Fruit fly (Drosophila melanogaster) whole organism, pupa: Measurements from ENCODE around the gene RpS10a.

Experiments
- CG10348 ChIP-seq: fragments of 200-800 bp; sonication (Bioruptor generic); IDR thresholded peaks from 2 replicates; pipeline ENCODE4 v1.3.6; 2022; ENCODE audit warnings: missing biosample characterization, missing genetic modification characterization
- CG12605 ChIP-seq: fragments of 200-800 bp; sonication (Bioruptor generic); IDR thresholded peaks from 2 replicates; pipeline ENCODE4 v1.3.6; 2022; ENCODE audit warnings: missing biosample characterization, missing genetic modification characterization
- CG13204 ChIP-seq: fragments of 200-800 bp; sonication (Bioruptor generic); optimal IDR thresholded peaks from 2 replicates; lab custom pipeline; 2018; ENCODE audit warnings: missing biosample characterization, mild to moderate bottlenecking, missing genetic modification characterization, moderate library complexity
- CG14655 ChIP-seq: fragments of 200-800 bp; sonication (Bioruptor generic); optimal IDR thresholded peaks from 3 replicates; lab custom pipeline; 2017; ENCODE audit warnings: mild to moderate bottlenecking, missing biosample characterization, missing genetic modification reagents, missing genetic modification characterization
- CG15710 ChIP-seq: fragments of 200-800 bp; sonication (Bioruptor generic); optimal IDR thresholded peaks from 2 replicates; lab custom pipeline; 2018; ENCODE audit warnings: missing biosample characterization, mild to moderate bottlenecking, missing genetic modification characterization, moderate library complexity
- CG17806 ChIP-seq: fragments of 200-800 bp; sonication (Bioruptor generic); optimal IDR thresholded peaks from 2 replicates; lab custom pipeline; 2018; ENCODE audit warnings: missing biosample characterization, mild to moderate bottlenecking, missing genetic modification characterization, moderate library complexity
- CG32121 ChIP-seq: fragments of 200-800 bp; sonication (Bioruptor generic); IDR thresholded peaks from 2 replicates; pipeline ENCODE4 v1.3.6; 2022; ENCODE audit warnings: missing biosample characterization, missing genetic modification characterization
- CG34367 ChIP-seq: fragments of 200-800 bp; sonication (Bioruptor generic); optimal IDR thresholded peaks from 2 replicates; lab custom pipeline; 2018; ENCODE audit warnings: missing biosample characterization, mild to moderate bottlenecking, missing genetic modification characterization
- CG4496 ChIP-seq: fragments of 200-800 bp; sonication (Bioruptor generic); IDR thresholded peaks from 3 replicates; pipeline ENCODE4 v1.3.6; 2022; ENCODE audit warnings: missing biosample characterization, missing genetic modification characterization
- CG8159 ChIP-seq: fragments of 200-800 bp; sonication (Bioruptor generic); optimal IDR thresholded peaks from 3 replicates; lab custom pipeline; 2018; ENCODE audit warnings: missing biosample characterization, mild to moderate bottlenecking, missing genetic modification characterization, moderate library complexity
- CG8301 ChIP-seq: fragments of 200-800 bp; sonication (Bioruptor generic); optimal IDR thresholded peaks from 2 replicates; lab custom pipeline; 2018; ENCODE audit warnings: missing biosample characterization, mild to moderate bottlenecking, missing genetic modification characterization
- CG9948 ChIP-seq: fragments of 200-800 bp; sonication (Bioruptor generic); optimal IDR thresholded peaks from 2 replicates; lab custom pipeline; 2018; ENCODE audit warnings: missing biosample characterization, mild to moderate bottlenecking, missing genetic modification characterization, moderate library complexity
- D1 ChIP-seq: fragments of 200-800 bp; sonication (Bioruptor generic); optimal IDR thresholded peaks from 2 replicates; lab custom pipeline; 2018; ENCODE audit warnings: missing biosample characterization, mild to moderate bottlenecking, missing genetic modification characterization, moderate library complexity
- EcR ChIP-seq: fragments of 200-800 bp; sonication (Bioruptor generic); optimal IDR thresholded peaks from 3 replicates; lab custom pipeline; 2019; ENCODE audit warnings: missing biosample characterization, missing genetic modification characterization, mild to moderate bottlenecking, moderate library complexity, missing genetic modification reagents
- Ets98B ChIP-seq: fragments of 200-800 bp; sonication (Bioruptor generic); IDR thresholded peaks from 2 replicates; pipeline ENCODE4 v1.3.6; 2022; ENCODE audit warnings: missing biosample characterization, missing genetic modification characterization
- Pif1A ChIP-seq: fragments of 200-800 bp; sonication (Bioruptor generic); optimal IDR thresholded peaks from 3 replicates; lab custom pipeline; 2016; ENCODE audit warnings: missing biosample characterization, missing genetic modification characterization
- Pif1B ChIP-seq: fragments of 200-800 bp; sonication (Bioruptor generic); optimal IDR thresholded peaks from 3 replicates; lab custom pipeline; 2016; ENCODE audit warnings: missing biosample characterization, missing genetic modification characterization
- Snoo ChIP-seq: fragments of 200-800 bp; sonication (Bioruptor generic); optimal IDR thresholded peaks from 3 replicates; lab custom pipeline; 2017; ENCODE audit warnings: missing biosample characterization, mild to moderate bottlenecking, missing genetic modification characterization, inconsistent platforms
- fd96Ca ChIP-seq: fragments of 200-800 bp; sonication (Bioruptor generic); IDR thresholded peaks from 3 replicates; pipeline ENCODE4 v1.3.6; 2022; ENCODE audit warnings: missing biosample characterization, missing genetic modification characterization
- gl ChIP-seq: fragments of 200-800 bp; sonication (Bioruptor generic); optimal IDR thresholded peaks from 2 replicates; lab custom pipeline; 2018; ENCODE audit warnings: missing biosample characterization, mild to moderate bottlenecking, missing genetic modification characterization
- rn ChIP-seq: fragments of 200-800 bp; sonication (Bioruptor generic); IDR thresholded peaks from 2 replicates; pipeline ENCODE4 v1.3.6; 2022; ENCODE audit warnings: missing biosample characterization, missing genetic modification characterization

RpS10a gene

dm6 chr3R:27636010-27636584 lies 16.5 kb upstream of the RpS10a start, which contains the start of the genes CG5611 and Mtl:
Gene CG5611, minus strand, starts transcription at chr3R:27636060.
Gene Mtl, plus strand, starts transcription at chr3R:27636412.
- TF ChIP-seq CG9948, result peak; percentile 100
- TF ChIP-seq fd96Ca (GFP tag; lab: Robert Waterston, UW), result peak; percentile 99
- peak; percentile 100 for TF ChIP-seq Ets98B (GFP tag; lab: Robert Waterston, UW)
- peak; percentile 100 for TF ChIP-seq CG8301
- TF ChIP-seq D1 (tag; lab: Kevin White, UChicago), result peak; percentile 99
- peak; percentile 100 for TF ChIP-seq CG8159 (tag; lab: Kevin White, UChicago)
- peak; percentile 100 for TF ChIP-seq CG15710 (tag; lab: Kevin White, UChicago)
- peak; percentile 100 for TF ChIP-seq CG32121 (GFP tag; lab: Robert Waterston, UW)
- TF ChIP-seq CG13204 (GFP tag; lab: Kevin White, UChicago), result peak; percentile 97
- peak; percentile 99 for TF ChIP-seq CG10348
- TF ChIP-seq rn (GFP tag; lab: Robert Waterston, UW), result peak; percentile 100
- no peak for TF ChIP-seq EcR (GFP tag; lab: Kevin White, UChicago)
- TF ChIP-seq CG14655 (GFP tag; lab: Kevin White, UChicago), result peak; percentile 100
- TF ChIP-seq Snoo (tag; lab: Kevin White, UChicago), result peak; percentile 99
- peak; percentile 99 for TF ChIP-seq Pif1B (GFP tag; lab: Kevin White, UChicago)
- TF ChIP-seq gl (tag; lab: Kevin White, UChicago), result peak; percentile 98
- TF ChIP-seq CG12605, result peak; percentile 100
- TF ChIP-seq CG34367 (tag; lab: Kevin White, UChicago), result peak; percentile 99
- peak; percentile 100 for TF ChIP-seq CG4496 (GFP tag; lab: Robert Waterston, UW)
- peak; percentile 100 for TF ChIP-seq CG17806
- TF ChIP-seq Pif1A (GFP tag; lab: Kevin White, UChicago), result peak; percentile 99

DNA sequence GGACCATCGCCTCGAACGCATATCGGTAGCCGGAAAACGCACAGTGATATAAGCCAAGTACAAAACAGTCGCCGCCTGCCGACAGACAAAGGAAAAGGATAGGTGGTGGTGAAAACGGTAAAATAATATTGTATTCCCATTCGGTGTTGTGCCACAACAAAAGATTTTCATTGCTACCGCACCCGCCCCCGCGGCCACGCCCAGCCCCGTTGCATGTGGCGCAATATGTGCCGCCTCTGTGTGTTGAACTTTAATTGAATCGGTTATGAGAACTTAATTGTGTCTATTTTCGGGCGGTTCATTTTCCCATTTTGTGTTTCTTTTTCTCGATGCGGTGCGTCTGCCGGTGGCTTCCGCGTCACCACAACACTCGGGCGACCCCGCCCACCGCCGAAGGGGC lies 15.8 kb upstream of the RpS10a start:
- TF ChIP-seq CG34367 (tag; lab: Kevin White, UChicago) (no peak), fd96Ca (GFP tag; lab: Robert Waterston, UW) (no peak), CG8159 (tag; lab: Kevin White, UChicago) (no peak), D1 (tag; lab: Kevin White, UChicago) (no peak), CG14655 (GFP tag; lab: Kevin White, UChicago) (no peak), CG15710 (tag; lab: Kevin White, UChicago) (no peak), rn (GFP tag; lab: Robert Waterston, UW) (no peak), gl (tag; lab: Kevin White, UChicago) (no peak), Snoo (tag; lab: Kevin White, UChicago) (no peak), CG10348 (no peak), Pif1B (GFP tag; lab: Kevin White, UChicago) (no peak), CG17806 (no peak)

dm6 chr3R:27637264-27637860 lies 15.2 kb upstream of the RpS10a start:
- TF ChIP-seq D1 (tag; lab: Kevin White, UChicago) (no peak), CG8159 (tag; lab: Kevin White, UChicago) (peak; percentile 22), CG15710 (tag; lab: Kevin White, UChicago) (peak; percentile 0), Pif1B (GFP tag; lab: Kevin White, UChicago) (no peak)

- no peak for TF ChIP-seq D1 (tag; lab: Kevin White, UChicago)
Observed at dm6 chr3R:27643080-27643479, 9.5 kb upstream of the RpS10a start.

- TF ChIP-seq CG8159 (tag; lab: Kevin White, UChicago) (no peak), CG34367 (tag; lab: Kevin White, UChicago) (no peak), CG4496 (GFP tag; lab: Robert Waterston, UW) (no peak), CG10348 (no peak)
Observed at dm6 chr3R:27647817-27648216, 4.7 kb upstream of the RpS10a start.

- no peak for TF ChIP-seq CG15710 (tag; lab: Kevin White, UChicago)
- TF ChIP-seq Pif1B (GFP tag; lab: Kevin White, UChicago), result no peak
- no peak for TF ChIP-seq CG10348
- TF ChIP-seq CG34367 (tag; lab: Kevin White, UChicago), result no peak
- TF ChIP-seq CG32121 (GFP tag; lab: Robert Waterston, UW), result no peak
- no peak for TF ChIP-seq CG8159 (tag; lab: Kevin White, UChicago)
- TF ChIP-seq Pif1A (GFP tag; lab: Kevin White, UChicago), result no peak
- TF ChIP-seq Snoo (tag; lab: Kevin White, UChicago), result no peak
- no peak for TF ChIP-seq EcR (GFP tag; lab: Kevin White, UChicago)
- TF ChIP-seq CG17806, result no peak
- no peak for TF ChIP-seq CG4496 (GFP tag; lab: Robert Waterston, UW)
- TF ChIP-seq CG9948, result no peak
- no peak for TF ChIP-seq D1 (tag; lab: Kevin White, UChicago)
- no peak for TF ChIP-seq CG12605
- no peak for TF ChIP-seq gl (tag; lab: Kevin White, UChicago)
- TF ChIP-seq CG14655 (GFP tag; lab: Kevin White, UChicago), result no peak
- no peak for TF ChIP-seq CG13204 (GFP tag; lab: Kevin White, UChicago)
- no peak for TF ChIP-seq CG8301
- no peak for TF ChIP-seq Ets98B (GFP tag; lab: Robert Waterston, UW)
Observed at dm6 chr3R:27651710-27652109, 850 bp upstream of the RpS10a start.
